Fruit fly (Drosophila melanogaster): ENCODE measurements around the gene CG13398.

DNA sequence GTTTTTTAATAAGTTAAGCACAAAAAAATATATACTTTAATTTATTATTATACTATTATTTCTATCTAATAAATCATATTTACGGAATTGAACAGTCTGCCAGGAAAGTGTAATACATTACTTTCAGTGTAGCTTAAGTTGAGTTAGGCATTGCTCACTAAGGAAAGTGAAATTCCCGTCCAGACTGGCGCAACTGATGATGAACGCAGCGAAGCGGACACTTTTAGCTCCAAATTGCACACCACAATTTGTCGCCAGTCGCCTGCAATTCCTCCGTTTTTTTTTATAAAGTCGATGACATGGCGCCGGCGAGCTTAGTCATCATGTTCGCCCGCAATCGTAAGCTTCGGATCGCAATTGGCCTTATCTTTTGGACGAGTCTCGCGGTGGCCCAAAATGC, 16.3 kb downstream of the CG13398 start, which contains the start of gene CG13386:
- TF ChIP-seq Nf-YB (GFP tag; optimal IDR thresholded peaks at IDR 0.05) (no peak), btn (GFP tag; optimal IDR thresholded peaks at IDR 0.05) (no peak), nom (GFP tag; optimal IDR thresholded peaks at IDR 0.05) (no peak), CG18764 (GFP tag; optimal IDR thresholded peaks at IDR 0.05) (no peak), ewg (GFP tag; optimal IDR thresholded peaks at IDR 0.05) (no peak), odd (GFP tag; optimal IDR thresholded peaks at IDR 0.05) (no peak), CG17829 (tag; optimal IDR thresholded peaks at IDR 0.05) (no peak)

All from whole organism, embryonic.